Worm (Caenorhabditis elegans) whole organism, L1 larva: Measurements from ENCODE around the gene H10E21.5.

Source experiments
- C04F5.9 ChIP-seq: sonication (generic microtip); optimal IDR thresholded peaks from 2 replicates; lab custom pipeline; 2016; ENCODE audit warnings: missing genetic modification characterization, missing compliant biosample characterization
- C16A3.4 ChIP-seq: fragments of 150-350 bp; optimal IDR thresholded peaks from 2 replicates; lab custom pipeline; 2014; ENCODE audit warnings: missing biosample characterization, missing genetic modification characterization
- C34B4.2 ChIP-seq: sonication (generic microtip); optimal IDR thresholded peaks from 2 replicates; lab custom pipeline; 2017; ENCODE audit warnings: mild to moderate bottlenecking, missing genetic modification characterization, missing compliant biosample characterization
- F16B12.6 ChIP-seq: fragments of 150-350 bp; optimal IDR thresholded peaks from 2 replicates; lab custom pipeline; 2014; ENCODE audit warnings: missing biosample characterization, missing genetic modification characterization
- Y116A8C.19 ChIP-seq: sonication (generic microtip); optimal IDR thresholded peaks from 2 replicates; lab custom pipeline; 2016; ENCODE audit warnings: missing compliant biosample characterization, missing genetic modification characterization, borderline replicate concordance
- aly-2 ChIP-seq: fragments of 150-350 bp; optimal IDR thresholded peaks from 2 replicates; lab custom pipeline; 2014; ENCODE audit warnings: missing biosample characterization, missing genetic modification characterization
- ceh-63 ChIP-seq: fragments of 200-800 bp; sonication (Bioruptor generic); optimal IDR thresholded peaks from 2 replicates; lab custom pipeline; 2018; ENCODE audit warnings: mild to moderate bottlenecking, missing genetic modification characterization, missing compliant biosample characterization
- ceh-8 ChIP-seq: fragments of 200-800 bp; sonication (Bioruptor generic); optimal IDR thresholded peaks from 2 replicates; lab custom pipeline; 2018; ENCODE audit warnings: mild to moderate bottlenecking, missing genetic modification characterization, moderate library complexity, missing compliant biosample characterization
- ceh-82 ChIP-seq, 3 experiments: fragments of 150-350 bp in 1 of 3; sonication (generic microtip) in 2 of 3; optimal IDR thresholded peaks; 2 replicates each; lab custom pipeline; 2014 to 2017; ENCODE audit warnings: missing biosample characterization in 3 of 3, missing genetic modification characterization in 3 of 3
- ceh-88 ChIP-seq: fragments of 200-800 bp; sonication (Bioruptor generic); IDR thresholded peaks from 2 replicates; pipeline ENCODE4 v1.3.6; 2022; ENCODE audit warnings: missing genetic modification characterization, missing compliant biosample characterization
- ceh-90 ChIP-seq: sonication (generic microtip); optimal IDR thresholded peaks from 2 replicates; lab custom pipeline; 2016; ENCODE audit warnings: missing genetic modification characterization, missing compliant biosample characterization
- ces-1 ChIP-seq: fragments of 150-350 bp; optimal IDR thresholded peaks from 2 replicates; lab custom pipeline; 2014; ENCODE audit warnings: missing biosample characterization, missing genetic modification reagents, missing genetic modification characterization
- dpl-1 ChIP-seq, 3 experiments: fragments of 150-350 bp in 2 of 3; sonication (generic microtip) in 1 of 3; optimal IDR thresholded peaks; 2 replicates each; lab custom pipeline; 2014 to 2017; ENCODE audit warnings: missing biosample characterization in 3 of 3, missing genetic modification characterization in 3 of 3, missing genetic modification reagents in 3 of 3
- efl-1 ChIP-seq, 4 experiments: fragments of 150-350 bp; optimal IDR thresholded peaks in 3 of 4; peaks in 1 of 4; 1 replicate in 1 of 4; 2 replicates in 3 of 4; lab custom pipeline; 2014; ENCODE audit warnings: missing biosample characterization in 2 of 4, missing genetic modification characterization in 2 of 4, missing genetic modification reagents in 2 of 4
- elt-2 ChIP-seq: sonication (generic microtip); optimal IDR thresholded peaks from 2 replicates; lab custom pipeline; 2016; ENCODE audit warnings: missing genetic modification characterization, mild to moderate bottlenecking, inconsistent platforms, missing compliant biosample characterization, missing genetic modification reagents
- ets-5 ChIP-seq: fragments of 200-800 bp; sonication (Bioruptor generic); IDR thresholded peaks from 2 replicates; pipeline ENCODE4 v1.3.6; 2022; ENCODE audit warnings: missing genetic modification characterization, missing compliant biosample characterization
- fkh-10 ChIP-seq: sonication (generic microtip); optimal IDR thresholded peaks from 2 replicates; lab custom pipeline; 2017; ENCODE audit warnings: missing biosample characterization, missing genetic modification reagents, missing genetic modification characterization
- fkh-8 ChIP-seq: sonication (generic microtip); optimal IDR thresholded peaks from 2 replicates; lab custom pipeline; 2016; ENCODE audit warnings: mild to moderate bottlenecking, missing genetic modification characterization, missing compliant biosample characterization
- hpl-2 ChIP-seq: fragments of 150-350 bp; optimal IDR thresholded peaks from 2 replicates; lab custom pipeline; 2014; ENCODE audit warnings: missing biosample characterization, missing genetic modification reagents, missing genetic modification characterization
- jun-1 ChIP-seq: fragments of 150-350 bp; optimal IDR thresholded peaks from 2 replicates; lab custom pipeline; 2014; ENCODE audit warnings: missing biosample characterization, missing genetic modification reagents, missing genetic modification characterization
- lin-13 ChIP-seq: fragments of 150-350 bp; optimal IDR thresholded peaks from 2 replicates; lab custom pipeline; 2014; ENCODE audit warnings: missing biosample characterization, missing genetic modification reagents, missing genetic modification characterization
- lin-14 ChIP-seq: fragments of 200-800 bp; sonication (Bioruptor generic); optimal IDR thresholded peaks from 2 replicates; lab custom pipeline; 2018; ENCODE audit warnings: mild to moderate bottlenecking, missing genetic modification characterization, moderate library complexity, missing compliant biosample characterization
- lin-15B ChIP-seq: fragments of 150-350 bp; sonication (generic microtip); optimal IDR thresholded peaks from 3 replicates; lab custom pipeline; 2014; ENCODE audit warnings: missing biosample characterization, missing genetic modification characterization
- lir-3 ChIP-seq: sonication (generic microtip); optimal IDR thresholded peaks from 2 replicates; lab custom pipeline; 2016; ENCODE audit warnings: mild to moderate bottlenecking, missing genetic modification characterization, moderate library complexity, missing compliant biosample characterization; ENCODE audit not compliant: poor library complexity
- lsy-2 ChIP-seq, 2 experiments: fragments of 150-350 bp; optimal IDR thresholded peaks; 2 replicates each; lab custom pipeline; 2014; ENCODE audit warnings: missing biosample characterization in 2 of 2, missing genetic modification characterization in 2 of 2
- mep-1 ChIP-seq: fragments of 150-350 bp; optimal IDR thresholded peaks from 2 replicates; lab custom pipeline; 2014; ENCODE audit warnings: missing biosample characterization, missing genetic modification characterization
- nhr-12 ChIP-seq: sonication (generic microtip); optimal IDR thresholded peaks from 2 replicates; lab custom pipeline; 2017; ENCODE audit warnings: missing biosample characterization, missing genetic modification characterization
- nhr-71 ChIP-seq: sonication (generic microtip); optimal IDR thresholded peaks from 2 replicates; lab custom pipeline; 2016; ENCODE audit warnings: mild to moderate bottlenecking, missing genetic modification characterization, moderate library complexity, missing compliant biosample characterization
- nhr-84 ChIP-seq: sonication (generic microtip); optimal IDR thresholded peaks from 2 replicates; lab custom pipeline; 2017; ENCODE audit warnings: missing biosample characterization, missing genetic modification characterization
- nhr-85 ChIP-seq: sonication (generic microtip); peaks from one replicate; lab custom pipeline; 2016; ENCODE audit warnings: missing genetic modification characterization, inconsistent platforms, missing compliant biosample characterization
- pag-3 ChIP-seq: sonication (generic microtip); optimal IDR thresholded peaks from 2 replicates; lab custom pipeline; 2017; ENCODE audit warnings: missing genetic modification characterization, mild to moderate bottlenecking, missing compliant biosample characterization, antibody characterized with exemption, borderline replicate concordance; ENCODE audit not compliant: insufficient read depth
- rnt-1 ChIP-seq: sonication (generic microtip); optimal IDR thresholded peaks from 2 replicates; lab custom pipeline; 2016; ENCODE audit warnings: mild to moderate bottlenecking, missing genetic modification characterization, moderate library complexity, missing compliant biosample characterization
- tlp-1 ChIP-seq: fragments of 150-350 bp; optimal IDR thresholded peaks from 2 replicates; lab custom pipeline; 2014; ENCODE audit warnings: missing biosample characterization, missing genetic modification characterization
- unc-62 ChIP-seq: fragments of 150-350 bp; optimal IDR thresholded peaks from 2 replicates; lab custom pipeline; 2014; ENCODE audit warnings: missing biosample characterization, missing genetic modification reagents, missing genetic modification characterization
- unc-98 ChIP-seq: fragments of 200-800 bp; sonication (Bioruptor generic); IDR thresholded peaks from 2 replicates; pipeline ENCODE4 v1.3.6; 2022; ENCODE audit warnings: missing genetic modification characterization, missing compliant biosample characterization
- vab-15 ChIP-seq: sonication (generic microtip); optimal IDR thresholded peaks from 2 replicates; lab custom pipeline; 2017; ENCODE audit warnings: missing genotype, mild to moderate bottlenecking, missing genetic modification characterization, missing compliant biosample characterization
- xbp-1 ChIP-seq: sonication (generic microtip); optimal IDR thresholded peaks from 2 replicates; lab custom pipeline; 2016; ENCODE audit warnings: missing genetic modification characterization, missing compliant biosample characterization
- zag-1 ChIP-seq: fragments of 150-350 bp; optimal IDR thresholded peaks from 2 replicates; lab custom pipeline; 2014; ENCODE audit warnings: missing biosample characterization, missing genetic modification characterization
- ztf-11 ChIP-seq, 2 experiments: sonication (generic microtip); optimal IDR thresholded peaks; 2 replicates each; lab custom pipeline; 2016 to 2017; ENCODE audit warnings: missing genetic modification characterization in 2 of 2, missing biosample characterization in 1 of 2, missing compliant biosample characterization in 1 of 2
- ztf-4 ChIP-seq: fragments of 150-350 bp; optimal IDR thresholded peaks from 2 replicates; lab custom pipeline; 2014; ENCODE audit warnings: missing biosample characterization, missing genetic modification characterization

The H10E21.5 gene

ce11 chrIII:14671-15070 lies 9.1 kb downstream of the H10E21.5 start, which contains the start of gene nhr-80 (continued):
- peak; percentile 40 for TF ChIP-seq nhr-71
- TF ChIP-seq zag-1 (tag; lab: Kevin White, UChicago), result no peak
- TF ChIP-seq unc-62 (GFP tag; lab: Kevin White, UChicago), result no peak
- TF ChIP-seq fkh-8, result no peak
- TF ChIP-seq lin-13, result no peak
- TF ChIP-seq tlp-1 (tag; lab: Kevin White, UChicago), result no peak
- no peak for TF ChIP-seq lin-15B (tag; lab: Kevin White, UChicago)
- no peak for TF ChIP-seq lin-14 (GFP tag; lab: Kevin White, UChicago)
- TF ChIP-seq dpl-1 (GFP tag; optimal IDR thresholded peaks at IDR 0.05; lab: Kevin White, UChicago), result peak in 2 of 3 experiments; percentile 16 to 43
- no peak for TF ChIP-seq ceh-63 (GFP tag; lab: Kevin White, UChicago)
- peak; percentile 85 for TF ChIP-seq elt-2 (tag; lab: Kevin White, UChicago)
- TF ChIP-seq C04F5.9 (tag; lab: Kevin White, UChicago), result no peak
- no peak for TF ChIP-seq nhr-84
- TF ChIP-seq C34B4.2 (tag; lab: Kevin White, UChicago), result no peak
- no peak for TF ChIP-seq xbp-1 (tag; lab: Kevin White, UChicago)
- TF ChIP-seq F16B12.6 (tag; lab: Kevin White, UChicago), result no peak
- no peak for TF ChIP-seq lir-3
- TF ChIP-seq nhr-85 (tag; lab: Kevin White, UChicago), result peak; percentile 67
- TF ChIP-seq Y116A8C.19 (tag; lab: Kevin White, UChicago), result no peak
- TF ChIP-seq unc-98 (GFP tag; lab: Robert Waterston, UW), result no peak
- peak in 1 of 2 experiments; percentile 35 for TF ChIP-seq efl-1 (optimal IDR thresholded peaks at IDR 0.05; lab: Kevin White, UChicago)
- TF ChIP-seq efl-1 (GFP tag; optimal IDR thresholded peaks at IDR 0.05 in 1 of 2; lab: Kevin White, UChicago), result peak; percentile 24 to 91
- no peak for TF ChIP-seq rnt-1 (tag; lab: Kevin White, UChicago)
- TF ChIP-seq aly-2, result no peak
- TF ChIP-seq ceh-90 (tag; lab: Kevin White, UChicago), result no peak
- no peak for TF ChIP-seq ceh-82 (tag; optimal IDR thresholded peaks at IDR 0.05; lab: Kevin White, UChicago)
- no peak for TF ChIP-seq ztf-4
- TF ChIP-seq vab-15 (tag; lab: Kevin White, UChicago), result no peak
- no peak for TF ChIP-seq ceh-8 (GFP tag; lab: Kevin White, UChicago)
- no peak for TF ChIP-seq ztf-11 (tag; optimal IDR thresholded peaks at IDR 0.05; lab: Kevin White, UChicago)
- TF ChIP-seq lsy-2 (tag; optimal IDR thresholded peaks at IDR 0.05; lab: Kevin White, UChicago), result no peak
- no peak for TF ChIP-seq ceh-88 (GFP tag; lab: Robert Waterston, UW)
- no peak for TF ChIP-seq hpl-2 (GFP tag; lab: Kevin White, UChicago)

- TF ChIP-seq fkh-10 (GFP tag; lab: Kevin White, UChicago) (no peak), rnt-1 (tag; lab: Kevin White, UChicago) (no peak), elt-2 (tag; lab: Kevin White, UChicago) (no peak), ets-5 (no peak), ces-1 (no peak), nhr-12 (tag; lab: Kevin White, UChicago) (no peak), C16A3.4 (tag; lab: Kevin White, UChicago) (no peak), mep-1 (tag; lab: Kevin White, UChicago) (no peak), jun-1 (tag; lab: Kevin White, UChicago) (no peak), pag-3 (no peak), lin-14 (GFP tag; lab: Kevin White, UChicago) (no peak)
- TF ChIP-seq, all 84 proteins: peak for 0
Observed at ce11 chrIII:14175-14574, 9.6 kb downstream of the H10E21.5 start.
